Worm (Caenorhabditis elegans) whole organism, L3 larva: ENCODE measurements around the gene ttr-8.

ENCODE experiments used
- elt-3 ChIP-seq, 3 experiments: fragments of 150-350 bp in 1 of 3; sonication (generic microtip) in 2 of 3; optimal IDR thresholded peaks; 2 replicates in 2 of 3; 4 replicates in 1 of 3; lab custom pipeline; 2014 to 2017; ENCODE audit warnings: missing biosample characterization in 3 of 3, missing genetic modification characterization in 3 of 3
- nhr-28 ChIP-seq: fragments of 150-350 bp; optimal IDR thresholded peaks from 2 replicates; lab custom pipeline; 2014; ENCODE audit warnings: missing biosample characterization, missing genetic modification characterization
- nhr-77 ChIP-seq: fragments of 150-350 bp; optimal IDR thresholded peaks from 2 replicates; lab custom pipeline; 2014; ENCODE audit warnings: missing biosample characterization, missing genetic modification characterization
- pha-4 ChIP-seq: fragments of 150-350 bp; optimal IDR thresholded peaks from 2 replicates; lab custom pipeline; 2014; ENCODE audit warnings: missing biosample characterization, missing genetic modification reagents, missing genetic modification characterization

- no peak for TF ChIP-seq elt-3 (tag; optimal IDR thresholded peaks at IDR 0.05; lab: Kevin White, UChicago)
- TF ChIP-seq nhr-28 = no peak
- no peak for TF ChIP-seq nhr-77 (tag; lab: Kevin White, UChicago)
- TF ChIP-seq pha-4 (tag; lab: Kevin White, UChicago) = no peak
These were observed 33.8 kb downstream of the ttr-8 start for ce11 chrIII:7531385-7531784.
